Fruit fly (Drosophila melanogaster) whole organism, embryonic: ENCODE measurements around the gene CG34149.

Source experiments
- ATbp ChIP-seq: fragments of 200-800 bp; sonication (Bioruptor generic); optimal IDR thresholded peaks from 2 replicates; lab custom pipeline; 2017; ENCODE audit warnings: missing biosample characterization, mild to moderate bottlenecking, missing genetic modification characterization, missing genetic modification reagents
- Abd-B ChIP-seq: fragments of 200-800 bp; sonication (Bioruptor generic); optimal IDR thresholded peaks from 2 replicates; lab custom pipeline; 2018; ENCODE audit warnings: missing biosample characterization, mild to moderate bottlenecking, missing genetic modification characterization, moderate library complexity
- Adf1 ChIP-seq: fragments of 200-800 bp; sonication (Bioruptor generic); IDR thresholded peaks from 2 replicates; pipeline ENCODE4 v1.3.6; 2022; ENCODE audit warnings: missing biosample characterization, missing genetic modification characterization
- Antp ChIP-seq: fragments of 200-800 bp; sonication (Bioruptor generic); optimal IDR thresholded peaks from 3 replicates; lab custom pipeline; 2016; ENCODE audit warnings: missing biosample characterization, missing genetic modification characterization
- CG14860 ChIP-seq: fragments of 200-800 bp; sonication (Bioruptor generic); IDR thresholded peaks from 3 replicates; pipeline ENCODE4 v1.3.6; 2022; ENCODE audit warnings: missing biosample characterization, missing genetic modification characterization; ENCODE audit not compliant: partially characterized antibody
- CG15479 ChIP-seq: fragments of 200-800 bp; sonication (Bioruptor generic); optimal IDR thresholded peaks from 3 replicates; lab custom pipeline; 2019; ENCODE audit warnings: missing biosample characterization, mild to moderate bottlenecking, missing genetic modification characterization, moderate library complexity
- CG1792 ChIP-seq: fragments of 200-800 bp; sonication (Bioruptor generic); optimal IDR thresholded peaks from 2 replicates; lab custom pipeline; 2016; ENCODE audit warnings: missing biosample characterization, missing genetic modification characterization
- CG3163 ChIP-seq: fragments of 200-800 bp; sonication (Bioruptor generic); optimal IDR thresholded peaks from 3 replicates; lab custom pipeline; 2016; ENCODE audit warnings: missing biosample characterization, missing genetic modification characterization
- CG4730 ChIP-seq: fragments of 200-800 bp; sonication (Bioruptor generic); IDR thresholded peaks from 2 replicates; pipeline ENCODE4 v1.3.6; 2022; ENCODE audit warnings: missing biosample characterization, missing genetic modification characterization
- CG4820 ChIP-seq: fragments of 200-800 bp; sonication (Bioruptor generic); optimal IDR thresholded peaks from 3 replicates; lab custom pipeline; 2016; ENCODE audit warnings: missing biosample characterization, missing genetic modification characterization
- CG6689 ChIP-seq: fragments of 200-800 bp; sonication (Bioruptor generic); IDR thresholded peaks from 2 replicates; pipeline ENCODE4 v1.3.6; 2022; ENCODE audit warnings: missing biosample characterization, missing genetic modification characterization
- CG9932 ChIP-seq: fragments of 200-800 bp; sonication (Bioruptor generic); IDR thresholded peaks from 2 replicates; pipeline ENCODE4 v1.3.6; 2022; ENCODE audit warnings: missing biosample characterization, missing genetic modification characterization
- D ChIP-seq, 2 experiments: fragments of 200-800 bp in 1 of 2; fragments of >200 bp in 1 of 2; sonication (Bioruptor generic) in 1 of 2; optimal IDR thresholded peaks; 2 replicates in 1 of 2; 3 replicates in 1 of 2; lab custom pipeline; 2017; ENCODE audit warnings: mild to moderate bottlenecking in 1 of 2, missing biosample characterization in 1 of 2, missing genetic modification characterization in 1 of 2, missing genetic modification reagents in 1 of 2
- Deaf1 ChIP-seq: fragments of 200-800 bp; optimal IDR thresholded peaks from 3 replicates; lab custom pipeline; 2019; ENCODE audit warnings: missing biosample characterization, mild to moderate bottlenecking, missing genetic modification characterization, moderate library complexity
- Fer1 ChIP-seq: fragments of 200-800 bp; sonication (Bioruptor generic); optimal IDR thresholded peaks from 2 replicates; lab custom pipeline; 2017; ENCODE audit warnings: missing biosample characterization, mild to moderate bottlenecking, missing genetic modification characterization
- GATAe ChIP-seq: fragments of 200-800 bp; sonication (Bioruptor generic); conservative IDR thresholded peaks from 2 replicates; pipeline ENCODE4 v1.3.6; 2022; ENCODE audit warnings: missing biosample characterization, missing genetic modification characterization
- Gug ChIP-seq: fragments of 200-800 bp; sonication (Bioruptor generic); IDR thresholded peaks from 4 replicates; pipeline ENCODE4 v1.3.6; 2022; ENCODE audit warnings: missing biosample characterization, missing genetic modification characterization
- H15 ChIP-seq: fragments of 200-800 bp; sonication (Bioruptor generic); IDR thresholded peaks from 3 replicates; pipeline ENCODE4 v1.3.6; 2022; ENCODE audit warnings: missing biosample characterization, missing genetic modification characterization
- HLH3B ChIP-seq: fragments of 200-800 bp; sonication (Bioruptor generic); IDR thresholded peaks from 2 replicates; pipeline ENCODE4 v1.3.6; 2022; ENCODE audit warnings: missing biosample characterization, missing genetic modification characterization
- PHDP ChIP-seq: fragments of 200-800 bp; sonication (Bioruptor generic); optimal IDR thresholded peaks from 3 replicates; lab custom pipeline; 2018; ENCODE audit warnings: missing biosample characterization, mild to moderate bottlenecking, missing genetic modification characterization, moderate library complexity
- Rfx ChIP-seq: fragments of 200-800 bp; sonication (Bioruptor generic); IDR thresholded peaks from 2 replicates; pipeline ENCODE4 v1.3.6; 2022; ENCODE audit warnings: missing biosample characterization, missing genetic modification characterization
- Taf1 ChIP-seq: fragments of 200-800 bp; sonication (Bioruptor generic); IDR thresholded peaks from 2 replicates; pipeline ENCODE4 v1.3.6; 2022; ENCODE audit warnings: missing biosample characterization, missing genetic modification characterization
- Xrp1 ChIP-seq: fragments of 200-800 bp; sonication (Bioruptor generic); IDR thresholded peaks from 2 replicates; pipeline ENCODE4 v1.3.6; 2022; ENCODE audit warnings: missing biosample characterization, missing genetic modification characterization
- bsh ChIP-seq, 2 experiments: fragments of 200-800 bp; sonication (Bioruptor generic); optimal IDR thresholded peaks; 2 replicates each; lab custom pipeline; 2017 to 2018; ENCODE audit warnings: mild to moderate bottlenecking in 2 of 2, missing biosample characterization in 2 of 2, missing genetic modification characterization in 2 of 2, moderate library complexity in 1 of 2
- dysf ChIP-seq: fragments of 200-800 bp; sonication (Bioruptor generic); IDR thresholded peaks from 3 replicates; pipeline ENCODE4 v1.3.6; 2022; ENCODE audit warnings: missing biosample characterization, missing genetic modification characterization
- gcm ChIP-seq: fragments of 200-800 bp; sonication (Bioruptor generic); optimal IDR thresholded peaks from 2 replicates; lab custom pipeline; 2019; ENCODE audit warnings: missing biosample characterization, mild to moderate bottlenecking, missing genetic modification characterization, moderate library complexity
- grau ChIP-seq: fragments of 200-800 bp; optimal IDR thresholded peaks from 3 replicates; lab custom pipeline; 2019; ENCODE audit warnings: missing biosample characterization, mild to moderate bottlenecking, missing genetic modification characterization, moderate library complexity
- mirr ChIP-seq: fragments of 200-800 bp; sonication (Bioruptor generic); optimal IDR thresholded peaks from 3 replicates; lab custom pipeline; 2018; ENCODE audit warnings: missing biosample characterization, mild to moderate bottlenecking, missing genetic modification characterization
- pan ChIP-seq, 4 experiments: fragments of >200 bp in 3 of 4; fragments of 200-800 bp in 1 of 4; sonication (Bioruptor generic) in 1 of 4; optimal IDR thresholded peaks in 3 of 4; IDR thresholded peaks in 1 of 4; 2 replicates each; pipeline versions ENCODE4 v1.3.6 to Lab custom; 2017 to 2022; ENCODE audit warnings: missing biosample characterization in 2 of 4, missing genetic modification characterization in 2 of 4, mixed read lengths in 1 of 4
- pita ChIP-seq: fragments of 200-800 bp; sonication (Bioruptor generic); optimal IDR thresholded peaks from 2 replicates; lab custom pipeline; 2017; ENCODE audit warnings: missing biosample characterization, mild to moderate bottlenecking, missing genetic modification characterization
- prd ChIP-seq, 3 experiments: fragments of >200 bp in 2 of 3; fragments of 200-800 bp in 1 of 3; sonication (Bioruptor generic) in 1 of 3; optimal IDR thresholded peaks in 2 of 3; IDR thresholded peaks in 1 of 3; 2 replicates in 2 of 3; 3 replicates in 1 of 3; pipeline versions ENCODE4 v1.3.6 to Lab custom; 2017 to 2022; ENCODE audit warnings: missing biosample characterization in 1 of 3, missing genetic modification characterization in 1 of 3
- ranshi ChIP-seq: fragments of 200-800 bp; sonication (Bioruptor generic); IDR thresholded peaks from 2 replicates; pipeline ENCODE4 v1.3.6; 2022; ENCODE audit warnings: missing biosample characterization, missing genetic modification characterization
- shn ChIP-seq: fragments of 200-800 bp; sonication (Bioruptor generic); optimal IDR thresholded peaks from 3 replicates; lab custom pipeline; 2016; ENCODE audit warnings: missing biosample characterization, missing genetic modification characterization
- tgo ChIP-seq: fragments of 200-800 bp; sonication (Bioruptor generic); IDR thresholded peaks from 3 replicates; pipeline ENCODE4 v1.3.6; 2022; ENCODE audit warnings: missing biosample characterization, missing genetic modification characterization
- twi ChIP-seq: fragments of 200-800 bp; optimal IDR thresholded peaks from 2 replicates; lab custom pipeline; 2019; ENCODE audit warnings: missing biosample characterization, mild to moderate bottlenecking, missing genetic modification characterization, moderate library complexity
- unc-4 ChIP-seq: fragments of 200-800 bp; sonication (Bioruptor generic); IDR thresholded peaks from 2 replicates; pipeline ENCODE4 v1.3.6; 2022; ENCODE audit warnings: missing biosample characterization, missing genetic modification characterization; ENCODE audit not compliant: partially characterized antibody
- wek ChIP-seq: fragments of 200-800 bp; sonication (Bioruptor generic); optimal IDR thresholded peaks from 3 replicates; lab custom pipeline; 2018; ENCODE audit warnings: missing biosample characterization, mild to moderate bottlenecking, missing genetic modification characterization, moderate library complexity

Gene CG34149

dm6 chr3R:22400246-22400645, 20.3 kb downstream of the CG34149 start (continued):
- TF ChIP-seq D (optimal IDR thresholded peaks at IDR 0.05; lab: Kevin White, UChicago): no peak
- peak; percentile 17 for TF ChIP-seq D (GFP tag; optimal IDR thresholded peaks at IDR 0.05; lab: Kevin White, UChicago)
- TF ChIP-seq CG4820 (GFP tag; lab: Kevin White, UChicago): peak; percentile 48
- peak; percentile 21; the same call in 1 of the 3 replicates for TF ChIP-seq tgo
- TF ChIP-seq Xrp1: peak; percentile 54; the same call in 1 of the 2 replicates
- TF ChIP-seq Gug (GFP tag; lab: Robert Waterston, UW): peak; percentile 16; the same call in 1 of the 4 replicates
- TF ChIP-seq CG4730 (GFP tag; lab: Robert Waterston, UW): no peak
- no peak for TF ChIP-seq GATAe (GFP tag; lab: Robert Waterston, UW)
- peak; percentile 30 for TF ChIP-seq Abd-B (GFP tag; lab: Kevin White, UChicago)
- TF ChIP-seq pan (optimal IDR thresholded peaks at IDR 0.05; lab: Kevin White, UChicago): no peak
- TF ChIP-seq pan (GFP tag; optimal IDR thresholded peaks at IDR 0.05 in 1 of 2, IDR thresholded peaks at IDR 0.05 in 1 of 2): peak in 1 of 2 experiments; percentile 40
- peak; percentile 68 for TF ChIP-seq CG9932 (GFP tag; lab: Robert Waterston, UW)
- no peak for TF ChIP-seq mirr (GFP tag; lab: Kevin White, UChicago)
- no peak for TF ChIP-seq unc-4
- peak; percentile 83 for TF ChIP-seq dysf (GFP tag; lab: Robert Waterston, UW)
- no peak for TF ChIP-seq twi (tag; lab: Kevin White, UChicago)
- TF ChIP-seq Antp (GFP tag; lab: Kevin White, UChicago): no peak
- TF ChIP-seq shn (GFP tag; lab: Kevin White, UChicago): no peak
- no peak for TF ChIP-seq CG15479
- TF ChIP-seq gcm (GFP tag; lab: Kevin White, UChicago): no peak
- peak; percentile 43 for TF ChIP-seq CG6689 (GFP tag; lab: Robert Waterston, UW)
- TF ChIP-seq bsh (GFP tag; optimal IDR thresholded peaks at IDR 0.05; lab: Kevin White, UChicago): peak; percentile 14 to 58
- TF ChIP-seq ranshi (GFP tag; lab: Robert Waterston, UW): peak; percentile 54; the same call in 1 of the 2 replicates
- TF ChIP-seq prd (optimal IDR thresholded peaks at IDR 0.05; lab: Kevin White, UChicago): no peak
- TF ChIP-seq prd (GFP tag; IDR thresholded peaks at IDR 0.05; lab: Robert Waterston, UW): peak; percentile 68
- peak; percentile 80 for TF ChIP-seq Rfx (GFP tag; lab: Robert Waterston, UW)
- TF ChIP-seq CG14860 (GFP tag; lab: Robert Waterston, UW): no peak
- TF ChIP-seq Taf1: peak; percentile 55
- TF ChIP-seq H15: peak; percentile 14; the same call in 1 of the 3 replicates

- TF ChIP-seq wek (GFP tag; lab: Kevin White, UChicago) (no peak), Adf1 (GFP tag; lab: Robert Waterston, UW) (peak; percentile 17; the same call in 1 of the 2 replicates)
Observed at dm6 chr3R:22402355-22402754, 22.4 kb downstream of the CG34149 start, which contains the start of gene CG13856. CG13856 (plus strand) TSS chr3R:22402655.

- TF ChIP-seq grau (tag; lab: Kevin White, UChicago) (no peak), CG3163 (GFP tag; lab: Kevin White, UChicago) (no peak), ATbp (GFP tag; lab: Kevin White, UChicago) (no peak), Fer1 (GFP tag; lab: Kevin White, UChicago) (no peak), HLH3B (GFP tag; lab: Robert Waterston, UW) (no peak), Deaf1 (tag; lab: Kevin White, UChicago) (no peak), CG1792 (GFP tag; lab: Kevin White, UChicago) (no peak), pita (GFP tag; lab: Kevin White, UChicago) (no peak), PHDP (no peak)
Observed at dm6 chr3R:22405639-22406038, 25.7 kb downstream of the CG34149 start, which contains the start of gene CG13855. CG13855 (plus strand) TSS chr3R:22405939.
